Fruit fly (Drosophila melanogaster): ENCODE data around the gene CG6236.

The CG6236 gene

DNA sequence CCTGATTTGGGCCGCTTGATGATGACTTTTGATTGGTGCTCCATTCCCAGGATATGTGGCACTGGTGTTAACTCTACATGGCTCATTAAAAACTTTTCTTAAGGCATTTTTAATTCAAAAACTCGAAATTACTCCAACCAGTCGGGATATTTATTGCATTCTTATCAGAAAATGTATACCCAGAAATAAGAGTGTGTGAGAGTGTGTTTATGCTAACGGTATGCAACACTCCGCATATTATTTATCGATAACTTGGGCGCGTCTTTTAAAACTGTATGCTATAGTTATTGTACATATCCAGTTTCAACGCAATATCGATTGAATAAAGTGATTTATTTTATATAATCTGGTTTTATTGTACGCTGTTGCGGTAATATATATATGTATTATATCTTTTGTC, 39.4 kb upstream of the CG6236 start, which contains the start of gene CG34404:
CG34404 (minus strand) TSS at position 189 of the 400 bp plus-strand sequence.
- TF ChIP-seq Eip78C (GFP tag) (peak; percentile 40), CG11902 (GFP tag; optimal IDR thresholded peaks at IDR 0.05) (no peak), dsx (GFP tag; optimal IDR thresholded peaks at IDR 0.05; ENCODE audit: poor library complexity, severe bottlenecking) (no peak), esn (GFP tag; optimal IDR thresholded peaks at IDR 0.05) (peak; percentile 22), Eip75B (GFP tag; optimal IDR thresholded peaks at IDR 0.05) (no peak), lz (GFP tag; optimal IDR thresholded peaks at IDR 0.05) (no peak), cyc (GFP tag; optimal IDR thresholded peaks at IDR 0.05) (no peak), Blimp-1 (GFP tag; optimal IDR thresholded peaks at IDR 0.05) (no peak), Ets96B (tag; optimal IDR thresholded peaks at IDR 0.05) (no peak)

DNA sequence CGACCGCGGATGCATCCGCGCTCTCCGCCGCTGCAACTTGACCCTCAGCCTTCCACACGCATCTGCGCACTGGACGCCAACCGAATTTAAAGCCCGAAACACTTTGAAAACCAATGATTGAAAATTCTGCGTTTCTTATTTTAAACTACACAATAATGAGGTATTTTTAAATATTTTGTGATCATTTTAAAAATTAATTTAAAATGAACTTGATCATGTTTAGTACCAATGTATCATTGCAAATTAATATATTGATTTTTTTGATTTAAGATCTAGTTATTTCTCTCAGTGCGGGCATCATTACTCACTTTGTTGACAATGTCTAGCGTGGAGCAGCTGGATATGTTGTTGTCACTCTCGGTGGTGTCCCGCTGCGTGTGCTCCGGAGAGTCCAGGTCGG, 38.8 kb upstream of the CG6236 start:
- TF ChIP-seq CG7368 (GFP tag; optimal IDR thresholded peaks at IDR 0.05) (no peak), CG11902 (GFP tag; optimal IDR thresholded peaks at IDR 0.05) (no peak), CG6163 (GFP tag; IDR thresholded peaks at IDR 0.05) (peak; percentile 60; the same call in 2 of the 3 replicates), topi (GFP tag; optimal IDR thresholded peaks at IDR 0.05) (no peak), Ets96B (tag; optimal IDR thresholded peaks at IDR 0.05) (peak; percentile 57), Hr39 (GFP tag; optimal IDR thresholded peaks at IDR 0.05) (no peak), CG10631 (GFP tag; optimal IDR thresholded peaks at IDR 0.05) (no peak), ss (GFP tag; optimal IDR thresholded peaks at IDR 0.05) (no peak), Ets21C (GFP tag; optimal IDR thresholded peaks at IDR 0.05) (no peak), svp (GFP tag) (peak; percentile 94), CG11294 (GFP tag; IDR thresholded peaks at IDR 0.05) (no peak), Eip78C (GFP tag) (peak; percentile 73), CG1621 (tag; optimal IDR thresholded peaks at IDR 0.05) (no peak), OdsH (GFP tag; optimal IDR thresholded peaks at IDR 0.05) (no peak), Sox15 (GFP tag; optimal IDR thresholded peaks at IDR 0.05) (no peak), esn (GFP tag; optimal IDR thresholded peaks at IDR 0.05) (peak; percentile 68), CG10669 (GFP tag; optimal IDR thresholded peaks at IDR 0.05) (no peak), fkh (GFP tag; optimal IDR thresholded peaks at IDR 0.05) (no peak), Met (GFP tag; optimal IDR thresholded peaks at IDR 0.05) (no peak), net (GFP tag; optimal IDR thresholded peaks at IDR 0.05) (no peak), Eip93F (GFP tag; optimal IDR thresholded peaks at IDR 0.05) (no peak), Eip75B (GFP tag; optimal IDR thresholded peaks at IDR 0.05) (no peak), CG16779 (tag; optimal IDR thresholded peaks at IDR 0.05) (no peak), acj6 (GFP tag; optimal IDR thresholded peaks at IDR 0.05) (no peak), Sox14 (GFP tag; optimal IDR thresholded peaks at IDR 0.05) (no peak), eg (GFP tag; IDR thresholded peaks at IDR 0.05) (peak; percentile 76), Blimp-1 (GFP tag; optimal IDR thresholded peaks at IDR 0.05) (no peak), CG8632 (GFP tag; optimal IDR thresholded peaks at IDR 0.05) (no peak), dac (GFP tag; optimal IDR thresholded peaks at IDR 0.05) (no peak), CG8119 (GFP tag; IDR thresholded peaks at IDR 0.05) (peak; percentile 74; the same call in 2 of the 3 replicates), cyc (GFP tag; optimal IDR thresholded peaks at IDR 0.05) (peak; percentile 21), pdm3 (GFP tag; optimal IDR thresholded peaks at IDR 0.05) (no peak), CG6792 (GFP tag; optimal IDR thresholded peaks at IDR 0.05) (peak; percentile 50), Hr38 (GFP tag; optimal IDR thresholded peaks at IDR 0.05) (no peak), Hr4 (GFP tag; optimal IDR thresholded peaks at IDR 0.05) (no peak), CG6854 (GFP tag; optimal IDR thresholded peaks at IDR 0.05) (no peak), CG11762 (GFP tag; optimal IDR thresholded peaks at IDR 0.05; ENCODE audit: insufficient read depth) (no peak), fd85E (GFP tag; optimal IDR thresholded peaks at IDR 0.05) (no peak), lz (GFP tag; optimal IDR thresholded peaks at IDR 0.05) (peak; percentile 43), Sox102F (GFP tag; optimal IDR thresholded peaks at IDR 0.05) (no peak), CG4318 (GFP tag; optimal IDR thresholded peaks at IDR 0.05) (no peak), CG3919 (GFP tag; optimal IDR thresholded peaks at IDR 0.05) (no peak), salr (GFP tag; optimal IDR thresholded peaks at IDR 0.05) (no peak), spab (GFP tag; optimal IDR thresholded peaks at IDR 0.05) (no peak), CG6808 (GFP tag; optimal IDR thresholded peaks at IDR 0.05) (no peak), achi (GFP tag; optimal IDR thresholded peaks at IDR 0.05) (no peak), CG32006 (GFP tag; optimal IDR thresholded peaks at IDR 0.05) (no peak), CG31627 (GFP tag; optimal IDR thresholded peaks at IDR 0.05) (peak; percentile 18)
